Fruit fly (Drosophila melanogaster) ovary, adult (tissue): ENCODE results near the gene Obp99b.

ENCODE experiments used
- CG17801 ChIP-seq: fragments of 200-800 bp; optimal IDR thresholded peaks from 2 replicates; lab custom pipeline; 2019; ENCODE audit warnings: missing biosample characterization, mild to moderate bottlenecking, missing genetic modification characterization, moderate library complexity; ENCODE audit not compliant: partially characterized antibody

Obp99b gene

dm6 chr3R:29716043-29716781, 484 bp downstream of the Obp99b start:
- TF ChIP-seq CG17801 (GFP tag; lab: Kevin White, UChicago) = no peak

- TF ChIP-seq CG17801 (GFP tag; lab: Kevin White, UChicago) = no peak
Measured at dm6 chr3R:29715277-29715676, 1.4 kb downstream of the Obp99b start, which contains the start of gene Dup99B. TSS of gene Dup99B (minus strand) at chr3R:29715377.

DNA sequence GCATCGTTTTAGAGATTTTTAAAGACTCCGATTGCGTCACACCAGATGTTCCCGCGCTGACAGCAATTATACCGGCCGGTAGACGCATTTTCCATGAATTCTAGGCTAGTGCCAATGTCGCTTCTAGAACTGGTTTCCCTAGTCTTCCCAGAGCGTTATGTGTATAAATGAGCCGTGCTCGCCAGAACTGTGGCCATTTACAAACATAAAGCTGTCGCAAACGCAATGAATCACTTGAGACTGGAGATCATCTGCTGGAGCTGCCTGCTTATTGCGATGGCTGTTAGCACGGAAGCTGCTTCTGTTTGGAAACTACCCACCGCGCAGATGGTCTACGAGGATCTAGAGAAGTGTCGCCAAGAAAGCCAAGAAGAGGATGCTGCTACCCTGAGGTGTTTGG, 2.4 kb downstream of the Obp99b start, which contains the start of gene Obp99d:
Gene Obp99d, plus strand, starts transcription at position 192 of the 400 bp plus-strand sequence.
- no peak for TF ChIP-seq CG17801 (GFP tag; lab: Kevin White, UChicago)

- TF ChIP-seq CG17801 (GFP tag; lab: Kevin White, UChicago) = no peak
Measured at dm6 chr3R:29711434-29711833, 5.3 kb downstream of the Obp99b start.

- no peak for TF ChIP-seq CG17801 (GFP tag; lab: Kevin White, UChicago)
Measured at dm6 chr3R:29708322-29708721, 8.4 kb downstream of the Obp99b start.

dm6 chr3R:29707258-29707657, 9.4 kb downstream of the Obp99b start:
- TF ChIP-seq CG17801 (GFP tag; lab: Kevin White, UChicago) = no peak

DNA sequence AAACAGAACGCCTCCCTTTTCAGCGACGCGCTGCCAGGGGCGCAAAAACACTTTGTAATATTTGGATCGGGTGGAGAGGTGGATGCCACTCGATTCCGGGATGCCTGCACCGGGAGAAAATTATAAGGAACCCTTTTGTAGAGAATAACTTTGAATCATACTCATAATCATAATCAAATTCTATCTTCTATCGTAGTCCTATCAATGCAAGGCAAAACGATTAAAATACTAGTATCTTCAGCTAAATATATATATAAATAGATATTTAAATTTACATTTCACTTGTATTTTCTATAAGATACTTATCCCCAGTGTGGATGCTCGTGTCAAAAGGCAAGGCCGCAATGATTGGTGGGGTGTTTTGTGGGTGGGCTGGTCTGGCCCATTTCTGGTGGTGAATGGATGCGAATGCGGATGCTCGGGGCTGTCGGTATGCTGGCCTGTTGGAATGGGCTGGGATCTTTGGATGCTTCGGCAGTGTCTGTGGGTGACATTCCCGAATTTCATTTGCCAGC, 10.8 kb downstream of the Obp99b start:
- no peak for TF ChIP-seq CG17801 (GFP tag; lab: Kevin White, UChicago)

DNA sequence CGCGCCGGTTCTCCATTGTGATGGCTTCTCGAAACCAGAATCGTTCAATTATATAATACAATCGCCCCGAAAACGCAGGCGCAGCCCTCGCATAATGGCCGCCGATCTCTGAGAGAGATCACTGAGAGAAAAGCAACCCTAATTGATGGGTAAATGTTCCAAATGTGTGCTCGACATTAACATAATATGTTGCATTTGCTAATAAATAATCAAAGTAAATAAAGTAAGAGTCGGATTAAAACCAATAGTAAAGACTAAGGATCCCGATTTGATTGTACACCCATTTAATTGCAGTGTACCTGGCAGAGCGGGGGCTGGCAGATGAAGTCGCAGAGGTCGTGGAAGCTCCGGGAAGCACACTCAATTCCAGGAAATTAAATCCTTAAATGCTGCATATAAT, 12.1 kb downstream of the Obp99b start:
- TF ChIP-seq CG17801 (GFP tag; lab: Kevin White, UChicago) = no peak

- no peak for TF ChIP-seq CG17801 (GFP tag; lab: Kevin White, UChicago)
Measured at dm6 chr3R:29701739-29702138, 15.0 kb downstream of the Obp99b start.

DNA sequence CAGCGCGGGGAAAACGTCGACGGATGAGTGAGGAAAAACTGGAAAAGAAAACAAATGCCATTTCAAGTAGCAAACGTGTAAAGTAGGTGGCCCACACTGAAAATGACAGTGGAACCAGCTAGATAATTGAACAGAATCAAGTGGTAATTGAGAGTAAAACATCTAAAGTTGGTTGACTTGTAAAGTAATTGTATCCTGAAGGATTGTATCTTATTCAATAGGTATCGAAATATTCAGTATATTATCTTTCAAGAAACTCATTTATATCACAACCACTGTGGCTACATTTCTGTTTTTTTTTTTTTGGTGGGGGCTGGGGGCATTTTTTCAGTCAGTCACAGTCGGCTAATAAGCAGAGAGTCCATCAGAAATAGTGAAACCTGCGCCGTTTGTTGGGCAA, 17.5 kb downstream of the Obp99b start:
- no peak for TF ChIP-seq CG17801 (GFP tag; lab: Kevin White, UChicago)

DNA sequence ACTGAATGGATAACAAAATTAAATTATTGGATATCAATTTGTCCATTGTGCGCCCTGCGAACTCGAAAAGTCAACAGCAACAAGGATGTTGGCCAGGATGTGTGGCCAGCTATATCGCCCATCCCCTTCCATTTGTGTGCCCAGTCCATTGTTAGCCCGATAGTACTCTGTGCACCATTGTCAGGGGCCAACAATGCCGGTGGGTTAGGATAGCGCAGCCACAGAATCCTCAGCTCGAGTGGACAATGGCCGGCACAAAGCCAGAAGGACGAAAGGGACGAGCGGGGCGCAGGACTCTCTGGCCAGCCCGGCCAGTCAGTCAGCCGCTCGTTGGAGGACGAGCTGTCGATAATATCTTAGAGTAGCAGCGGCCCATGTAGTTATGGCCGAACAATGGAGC, 18.9 kb downstream of the Obp99b start:
- no peak for TF ChIP-seq CG17801 (GFP tag; lab: Kevin White, UChicago)

- TF ChIP-seq CG17801 (GFP tag; lab: Kevin White, UChicago) = no peak
Measured at dm6 chr3R:29696359-29696758, 20.3 kb downstream of the Obp99b start.

DNA sequence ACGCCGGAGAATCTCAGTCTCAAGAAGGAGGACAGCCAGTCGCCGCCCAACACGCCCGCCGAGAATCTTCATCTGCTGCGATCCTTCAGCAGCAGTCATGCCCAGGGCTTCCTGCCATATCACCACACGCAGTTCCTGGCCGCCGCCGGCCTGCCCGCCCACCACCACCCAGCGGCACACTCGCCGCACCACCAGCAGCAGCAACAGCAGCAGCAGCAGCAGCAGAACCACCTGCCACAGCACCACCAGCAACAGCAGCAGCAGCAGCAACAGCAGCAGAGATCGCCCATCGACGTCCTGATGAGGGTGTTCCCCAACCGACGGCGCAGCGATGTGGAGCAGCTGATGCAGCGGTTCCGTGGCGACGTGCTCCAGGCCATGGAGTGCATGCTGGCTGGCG, 21.0 kb downstream of the Obp99b start:
- TF ChIP-seq CG17801 (GFP tag; lab: Kevin White, UChicago) = no peak

DNA sequence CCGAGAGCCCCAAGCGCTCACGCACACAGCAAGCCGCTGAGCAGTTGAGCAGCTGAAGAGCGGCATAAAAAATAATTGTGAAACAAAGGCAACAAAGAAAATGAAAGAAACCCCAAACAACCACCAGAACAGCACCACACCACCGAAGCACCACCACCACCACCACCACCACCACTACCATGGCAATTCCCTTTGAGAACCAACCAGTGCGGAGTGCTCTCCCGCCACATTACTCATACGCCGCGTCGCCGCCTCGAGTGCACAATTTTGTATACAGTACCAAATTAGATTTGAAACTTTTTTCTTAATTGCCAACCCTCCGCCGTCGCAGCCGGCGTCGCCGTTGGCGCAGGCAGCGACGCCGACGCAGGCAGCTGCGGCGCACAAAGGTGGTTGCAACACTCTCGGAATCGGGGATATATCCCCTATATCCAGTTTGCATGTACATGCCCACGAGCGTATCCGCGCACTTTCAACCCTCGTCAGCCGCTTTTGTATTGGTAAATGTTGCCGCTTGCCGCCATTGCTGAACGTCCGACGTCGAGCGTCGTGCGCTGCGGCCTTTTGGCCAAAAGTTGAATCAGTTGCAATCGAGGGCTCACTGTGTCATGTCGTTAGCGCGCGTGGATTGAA, 24.6 kb downstream of the Obp99b start, which contains the start of gene dmrt99B:
Gene dmrt99B, plus strand, starts transcription at position 583 of the 633 bp plus-strand sequence.
- no peak for TF ChIP-seq CG17801 (GFP tag; lab: Kevin White, UChicago)

dm6 chr3R:29690960-29691527, 25.7 kb downstream of the Obp99b start:
- TF ChIP-seq CG17801 (GFP tag; lab: Kevin White, UChicago) = no peak
